Fruit fly (Drosophila melanogaster): ENCODE measurements around the gene CG14325.
A peak's percentile ranks its signal among the peaks of the same experiment; 100 is the strongest.

Gene CG14325

DNA sequence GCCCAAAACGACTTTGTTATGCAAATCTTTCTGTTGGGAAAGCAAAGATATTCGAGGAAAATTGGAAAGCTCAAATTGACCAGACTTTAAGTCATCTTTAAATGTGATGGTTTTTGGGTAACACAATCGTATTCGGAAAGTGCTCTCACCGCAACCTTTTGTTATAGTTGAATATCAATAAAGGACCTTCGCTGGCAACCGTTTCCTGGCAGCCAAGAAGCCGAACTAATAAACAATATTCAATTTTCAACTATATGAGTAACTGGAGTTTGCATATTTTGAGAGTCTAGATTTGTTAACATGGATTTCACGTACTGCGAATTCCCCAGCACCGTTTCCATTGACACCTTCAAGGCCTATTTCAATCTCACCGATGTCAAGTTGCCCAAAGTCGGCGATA, at the start of gene CG14325:
Gene CG14325, plus strand, starts transcription at position 301 of the 400 bp plus-strand sequence.
- TF ChIP-seq amos (GFP tag; IDR thresholded peaks at IDR 0.05; ENCODE audit: partially characterized antibody) (no peak), CG18011 (GFP tag; optimal IDR thresholded peaks at IDR 0.05) (no peak), Dp (GFP tag; optimal IDR thresholded peaks at IDR 0.05) (no peak), Ravus (GFP tag; IDR thresholded peaks at IDR 0.05) (no peak), oc (tag; optimal IDR thresholded peaks at IDR 0.05) (no peak), HmgD (GFP tag; optimal IDR thresholded peaks at IDR 0.05) (no peak)

DNA sequence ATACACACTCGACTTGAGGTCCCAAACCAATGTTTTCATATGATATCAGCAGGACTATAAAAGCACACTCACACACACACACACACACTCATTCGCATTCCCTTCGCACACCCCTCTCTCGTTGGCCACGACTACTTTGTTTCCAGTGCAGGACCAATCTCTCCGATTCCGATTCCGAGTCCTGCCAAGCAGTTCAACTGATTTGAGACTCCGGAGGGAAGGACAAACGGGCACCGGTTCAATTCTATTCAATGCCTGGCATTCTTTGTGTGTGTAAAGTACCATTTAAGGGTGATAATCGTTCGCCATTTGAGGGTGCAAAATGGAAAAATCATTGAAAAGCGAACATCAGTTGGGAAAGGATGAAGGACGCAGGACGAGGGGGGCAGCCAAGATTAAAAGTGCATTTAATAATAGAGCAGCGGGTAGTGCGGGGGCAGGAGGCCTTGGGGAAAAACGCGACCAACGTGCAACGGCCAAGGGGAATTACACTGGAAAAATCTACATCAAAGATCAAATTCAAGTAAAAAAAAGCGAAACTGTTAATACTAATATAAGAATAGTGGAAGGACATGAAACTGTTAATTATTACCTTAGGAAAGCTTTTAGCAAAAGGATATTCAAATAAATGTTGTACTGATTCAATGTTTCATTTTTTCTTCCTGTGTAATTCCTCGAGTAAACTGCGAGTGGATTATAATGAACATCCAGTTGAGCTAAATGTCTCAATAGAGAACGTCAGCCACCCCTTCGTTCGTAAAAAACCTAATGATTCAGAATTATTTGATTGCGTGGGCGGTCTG, 43.1 kb upstream of the CG14325 start:
- TF ChIP-seq CG15269 (tag; optimal IDR thresholded peaks at IDR 0.05) (peak; percentile 32), Ravus (GFP tag; IDR thresholded peaks at IDR 0.05) (no peak), CG2116 (GFP tag; optimal IDR thresholded peaks at IDR 0.05) (no peak), dimm (GFP tag; IDR thresholded peaks at IDR 0.05) (no peak), dm (GFP tag; optimal IDR thresholded peaks at IDR 0.05) (no peak), C15 (GFP tag; IDR thresholded peaks at IDR 0.05) (no peak), chif (GFP tag; optimal IDR thresholded peaks at IDR 0.05) (peak in 1 of 2 experiments; percentile 62), CG17361 (GFP tag; IDR thresholded peaks at IDR 0.05) (peak; percentile 69), Nf-YB (GFP tag; optimal IDR thresholded peaks at IDR 0.05) (peak; percentile 7), fd102C (GFP tag; optimal IDR thresholded peaks at IDR 0.05) (no peak), CG10565 (GFP tag; optimal IDR thresholded peaks at IDR 0.05) (no peak), CG4854 (GFP tag; optimal IDR thresholded peaks at IDR 0.05) (no peak), nerfin-1 (tag; optimal IDR thresholded peaks at IDR 0.05) (peak; percentile 50), bab2 (GFP tag; optimal IDR thresholded peaks at IDR 0.05) (no peak), Six4 (GFP tag; optimal IDR thresholded peaks at IDR 0.05) (peak; percentile 24), bbx (GFP tag; IDR thresholded peaks at IDR 0.05; ENCODE audit: partially characterized antibody) (no peak), CG9215 (GFP tag; IDR thresholded peaks at IDR 0.05) (no peak), odd (GFP tag; optimal IDR thresholded peaks at IDR 0.05) (no peak), CG14860 (GFP tag; IDR thresholded peaks at IDR 0.05; ENCODE audit: partially characterized antibody) (no peak), vvl (GFP tag; IDR thresholded peaks at IDR 0.05) (peak; percentile 32; the same call in 1 of the 2 replicates), cas (GFP tag; IDR thresholded peaks at IDR 0.05) (no peak), ems (GFP tag; optimal IDR thresholded peaks at IDR 0.05) (no peak), fd96Cb (tag; optimal IDR thresholded peaks at IDR 0.05) (peak; percentile 68), CG3726 (GFP tag; IDR thresholded peaks at IDR 0.05) (0 out of 3 replicates have a peak, but pooled peaks have one; percentile 45), CG11560 (tag; IDR thresholded peaks at IDR 0.05) (no peak), pita (GFP tag; optimal IDR thresholded peaks at IDR 0.05) (no peak), CG11504 (tag; optimal IDR thresholded peaks at IDR 0.05) (peak; percentile 77), Usf (GFP tag; optimal IDR thresholded peaks at IDR 0.05) (no peak), crol (GFP tag; IDR thresholded peaks at IDR 0.05) (peak; percentile 77), Ada2b (GFP tag; IDR thresholded peaks at IDR 0.05) (peak; percentile 31; the same call in 1 of the 2 replicates), gem (tag; optimal IDR thresholded peaks at IDR 0.05) (peak; percentile 76), NFAT (GFP tag; IDR thresholded peaks at IDR 0.05) (no peak), CG10267 (tag; optimal IDR thresholded peaks at IDR 0.05) (peak; percentile 58), Ets65A (GFP tag) (no peak), CG4328 (GFP tag; optimal IDR thresholded peaks at IDR 0.05) (no peak), fd64A (GFP tag; optimal IDR thresholded peaks at IDR 0.05) (no peak), CG4360 (GFP tag; IDR thresholded peaks at IDR 0.05) (no peak), Dp (GFP tag; optimal IDR thresholded peaks at IDR 0.05) (no peak), CG7556 (GFP tag; optimal IDR thresholded peaks at IDR 0.05) (peak; percentile 42), CG7987 (GFP tag; optimal IDR thresholded peaks at IDR 0.05) (no peak), ken (GFP tag; IDR thresholded peaks at IDR 0.05) (peak; percentile 15; the same call in 1 of the 3 replicates), Dref (GFP tag; IDR thresholded peaks at IDR 0.05) (no peak), CG15073 (GFP tag; optimal IDR thresholded peaks at IDR 0.05) (no peak), CG9932 (GFP tag; IDR thresholded peaks at IDR 0.05) (no peak)
